Worm (Caenorhabditis elegans): ENCODE results near the gene evl-18.

The evl-18 gene

DNA sequence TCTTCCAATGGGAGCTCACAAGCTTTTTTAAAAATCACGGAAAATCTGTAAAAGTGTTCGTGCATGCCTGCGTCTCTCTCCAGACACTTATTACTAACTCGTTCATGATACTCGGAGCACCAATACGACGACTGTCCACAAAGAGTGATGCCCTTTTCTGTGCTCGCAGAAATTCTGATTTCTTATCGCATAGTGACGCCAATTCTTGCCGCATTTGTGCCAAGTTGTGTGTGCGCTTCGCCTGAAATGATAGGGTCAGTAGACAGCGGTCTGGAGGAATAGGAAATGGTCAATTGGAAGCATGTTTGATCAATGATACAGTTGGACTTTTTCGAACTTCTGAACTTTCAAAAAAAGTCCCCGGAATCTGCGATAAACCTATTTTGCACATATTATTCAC lies 29.2 kb upstream of the evl-18 start:
- no peak for TF ChIP-seq hlh-15 (tag; optimal IDR thresholded peaks at IDR 0.05)
- peak; percentile 26 for TF ChIP-seq elt-2 (tag; optimal IDR thresholded peaks at IDR 0.05)

- no peak for TF ChIP-seq pha-4 (tag; optimal IDR thresholded peaks at IDR 0.05)
- TF ChIP-seq ceh-31 (tag; optimal IDR thresholded peaks at IDR 0.05): no peak
- no peak for TF ChIP-seq hlh-15 (tag; optimal IDR thresholded peaks at IDR 0.05)
Observed at ce11 chrIII:3759312-3759711, 24.5 kb upstream of the evl-18 start, which contains the start of gene arcp-1. arcp-1 (minus strand) TSS chrIII:3759412.

DNA sequence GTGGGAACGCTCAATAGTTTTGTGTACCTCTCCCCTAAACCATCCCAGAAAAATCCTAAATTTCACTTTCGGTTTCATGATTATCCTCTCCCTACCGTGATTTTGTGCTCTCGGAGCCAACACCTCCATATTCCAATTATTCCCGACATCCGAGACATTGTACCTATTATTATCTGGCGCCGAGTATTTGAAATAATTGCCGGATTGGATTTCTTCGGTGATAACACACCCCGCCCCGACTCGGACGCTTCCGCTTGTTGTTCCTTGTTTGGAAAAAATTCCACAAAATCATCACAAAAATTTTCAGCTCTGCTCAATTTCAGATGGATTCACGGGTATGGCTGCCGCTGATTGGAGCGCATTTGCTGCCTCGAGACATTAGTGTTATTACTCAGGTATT lies 10.3 kb upstream of the evl-18 start, which contains the start of gene lin-48:
Gene lin-48 (plus strand): TSS at position 301 of the 400 bp plus-strand sequence.
- TF ChIP-seq ahr-1 (tag; optimal IDR thresholded peaks at IDR 0.05) (no peak), ceh-19 (GFP tag; optimal IDR thresholded peaks at IDR 0.05) (no peak), tbx-2 (tag; optimal IDR thresholded peaks at IDR 0.05) (no peak), C08G9.2 (tag; optimal IDR thresholded peaks at IDR 0.05) (no peak), C38D4.7 (GFP tag; optimal IDR thresholded peaks at IDR 0.05) (no peak), pha-2 (tag; optimal IDR thresholded peaks at IDR 0.05) (no peak), elt-4 (tag; optimal IDR thresholded peaks at IDR 0.05) (no peak), ceh-30 (tag; optimal IDR thresholded peaks at IDR 0.05) (no peak), ceh-45 (GFP tag; IDR thresholded peaks at IDR 0.05) (no peak), unc-3 (GFP tag; conservative IDR thresholded peaks at IDR 0.05) (no peak), unc-3 (tag; optimal IDR thresholded peaks at IDR 0.05) (no peak), npax-4 (tag; optimal IDR thresholded peaks at IDR 0.05) (no peak), T23F11.4 (GFP tag; optimal IDR thresholded peaks at IDR 0.05) (no peak), nhr-11 (tag; optimal IDR thresholded peaks at IDR 0.05) (no peak)

ce11 chrIII:3743367-3743766 lies 8.5 kb upstream of the evl-18 start:
- TF ChIP-seq elt-2 (tag; optimal IDR thresholded peaks at IDR 0.05) (peak; percentile 91), ztf-16 (tag; optimal IDR thresholded peaks at IDR 0.05) (no peak)

DNA sequence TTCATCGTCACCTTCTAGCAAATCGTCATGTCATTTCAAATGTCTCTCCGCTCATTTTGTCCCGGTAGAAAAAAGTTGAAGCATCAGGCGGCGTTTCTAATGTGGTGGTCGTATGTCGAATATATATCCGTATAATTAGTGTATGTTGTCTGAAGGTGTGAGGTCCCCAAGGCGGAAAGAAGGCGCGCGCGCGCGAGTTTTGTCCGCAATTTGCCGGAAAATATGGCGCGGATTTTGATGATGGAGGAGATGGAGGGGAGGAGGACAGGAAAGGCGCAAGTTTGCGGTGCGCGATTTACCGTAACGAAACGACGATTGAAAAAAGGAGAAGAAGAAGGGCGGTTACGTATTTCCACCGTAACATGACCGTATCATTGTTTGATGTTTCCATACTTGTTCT lies 7.3 kb upstream of the evl-18 start:
- no peak for TF ChIP-seq lin-11 (tag; optimal IDR thresholded peaks at IDR 0.05)
- TF ChIP-seq sdc-2 (tag; optimal IDR thresholded peaks at IDR 0.05): no peak
- no peak for TF ChIP-seq ceh-19 (GFP tag; optimal IDR thresholded peaks at IDR 0.05)
- TF ChIP-seq syd-9 (tag; optimal IDR thresholded peaks at IDR 0.05): no peak
- TF ChIP-seq rnt-1 (tag; optimal IDR thresholded peaks at IDR 0.05): no peak
- no peak for TF ChIP-seq hlh-30 (tag; optimal IDR thresholded peaks at IDR 0.05; ENCODE audit: insufficient read depth)
- TF ChIP-seq ceh-6 (GFP tag; optimal IDR thresholded peaks at IDR 0.05): no peak
- no peak for TF ChIP-seq C08G9.2 (tag; optimal IDR thresholded peaks at IDR 0.05)
- no peak for TF ChIP-seq pha-4 (tag; optimal IDR thresholded peaks at IDR 0.05)
- no peak for TF ChIP-seq che-1 (tag; optimal IDR thresholded peaks at IDR 0.05)
- no peak for TF ChIP-seq dve-1 (tag; optimal IDR thresholded peaks at IDR 0.05)
- TF ChIP-seq ceh-14 (tag; optimal IDR thresholded peaks at IDR 0.05): no peak
- no peak for TF ChIP-seq pag-3 (tag; optimal IDR thresholded peaks at IDR 0.05; ENCODE audit: borderline replicate concordance)
- TF ChIP-seq ahr-1 (tag; optimal IDR thresholded peaks at IDR 0.05): no peak

- TF ChIP-seq Y22D7AL.16 (tag; optimal IDR thresholded peaks at IDR 0.05) (no peak), npax-4 (tag; optimal IDR thresholded peaks at IDR 0.05) (no peak), T23F11.4 (GFP tag; optimal IDR thresholded peaks at IDR 0.05) (no peak)
Observed at ce11 chrIII:3738331-3738730, 3.5 kb upstream of the evl-18 start.

- TF ChIP-seq elt-4 (tag; optimal IDR thresholded peaks at IDR 0.05) (no peak), unc-42 (tag; optimal IDR thresholded peaks at IDR 0.05) (no peak), fax-1 (tag; optimal IDR thresholded peaks at IDR 0.05) (no peak), syd-9 (tag; optimal IDR thresholded peaks at IDR 0.05) (no peak), Y22D7AL.16 (tag; optimal IDR thresholded peaks at IDR 0.05) (no peak), ceh-9 (tag; optimal IDR thresholded peaks at IDR 0.05) (no peak), ztf-16 (tag; optimal IDR thresholded peaks at IDR 0.05) (no peak), ceh-19 (GFP tag; optimal IDR thresholded peaks at IDR 0.05) (no peak), dmd-4 (tag; optimal IDR thresholded peaks at IDR 0.05; ENCODE audit: borderline replicate concordance) (no peak), ceh-48 (tag; optimal IDR thresholded peaks at IDR 0.05) (no peak), hlh-30 (tag; optimal IDR thresholded peaks at IDR 0.05; ENCODE audit: insufficient read depth) (no peak), ceh-18 (tag; optimal IDR thresholded peaks at IDR 0.05) (no peak), pat-9 (tag; optimal IDR thresholded peaks at IDR 0.05) (no peak), rnt-1 (tag; optimal IDR thresholded peaks at IDR 0.05) (no peak), pha-4 (tag; optimal IDR thresholded peaks at IDR 0.05) (no peak)
Observed at ce11 chrIII:3737742-3738141, 2.9 kb upstream of the evl-18 start.

Measured in whole organism, late embryonic.